Fruit fly (Drosophila melanogaster): ENCODE measurements around the gene CG15529.

DNA sequence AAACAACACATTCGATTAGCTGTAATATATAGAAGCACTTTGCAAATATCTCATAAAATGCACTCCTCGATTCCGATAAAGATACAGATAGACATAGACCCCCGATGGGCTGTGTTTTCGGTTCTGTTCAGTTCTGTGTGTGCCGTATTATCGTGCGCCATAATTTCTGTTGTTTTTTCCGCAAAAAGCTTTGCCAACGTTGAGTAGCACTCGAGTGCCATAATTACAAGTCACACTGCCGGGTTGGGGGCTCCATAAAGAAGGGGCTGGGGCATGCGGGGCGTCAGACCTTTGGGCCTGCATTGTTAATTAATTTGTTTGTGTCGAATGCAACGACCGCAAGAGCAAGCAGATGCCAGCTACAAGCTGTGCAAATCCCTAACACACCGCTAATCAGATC lies 44.1 kb upstream of the CG15529 start:
- TF ChIP-seq CG4496 (GFP tag; IDR thresholded peaks at IDR 0.05) (no peak), CG8301 (tag; optimal IDR thresholded peaks at IDR 0.05) (no peak), Pif1A (GFP tag; optimal IDR thresholded peaks at IDR 0.05) (no peak), gl (tag; optimal IDR thresholded peaks at IDR 0.05) (no peak), CG12605 (GFP tag; IDR thresholded peaks at IDR 0.05) (no peak)

All from whole organism, pupa.